Worm (Caenorhabditis elegans): ENCODE measurements around the gene tmem-17.

The tmem-17 gene

ce11 chrIII:7072452-7072851 lies 2.4 kb downstream of the tmem-17 start, which contains the start of gene lin-37:
TSS of gene lin-37 (minus strand) at chrIII:7072552.
- TF ChIP-seq ceh-28 (tag; optimal IDR thresholded peaks at IDR 0.05) = no peak
- TF ChIP-seq ceh-16 (tag; optimal IDR thresholded peaks at IDR 0.05) = no peak
- no peak for TF ChIP-seq snpc-4 (tag; optimal IDR thresholded peaks at IDR 0.05)
- no peak for TF ChIP-seq mml-1 (tag; optimal IDR thresholded peaks at IDR 0.05)
- no peak for TF ChIP-seq R02D3.7 (tag; optimal IDR thresholded peaks at IDR 0.05)
- no peak for TF ChIP-seq ztf-11 (tag; optimal IDR thresholded peaks at IDR 0.05)
- no peak for TF ChIP-seq pha-4 (tag; optimal IDR thresholded peaks at IDR 0.05)
- TF ChIP-seq fkh-2 (tag; optimal IDR thresholded peaks at IDR 0.05) = no peak
- TF ChIP-seq nhr-67 (tag; optimal IDR thresholded peaks at IDR 0.05) = no peak
- TF ChIP-seq pqm-1 (tag; optimal IDR thresholded peaks at IDR 0.05) = no peak
- TF ChIP-seq daf-12 (tag; optimal IDR thresholded peaks at IDR 0.05) = no peak
- TF ChIP-seq ZK546.5 (tag; optimal IDR thresholded peaks at IDR 0.05) = no peak
- TF ChIP-seq nhr-12 (tag; optimal IDR thresholded peaks at IDR 0.05) = no peak
- no peak for TF ChIP-seq nhr-77 (tag; optimal IDR thresholded peaks at IDR 0.05)
- TF ChIP-seq ama-1 (optimal IDR thresholded peaks at IDR 0.05) = no peak
- TF ChIP-seq hmg-11 (tag; optimal IDR thresholded peaks at IDR 0.05) = no peak
- no peak for TF ChIP-seq elt-1 (tag; optimal IDR thresholded peaks at IDR 0.05)
- TF ChIP-seq lin-15B (tag; optimal IDR thresholded peaks at IDR 0.05) = no peak

- TF ChIP-seq R02D3.7 (tag; optimal IDR thresholded peaks at IDR 0.05) (peak; percentile 16), fkh-10 (GFP tag; optimal IDR thresholded peaks at IDR 0.05) (no peak), nhr-237 (tag; optimal IDR thresholded peaks at IDR 0.05) (no peak), jun-1 (tag; optimal IDR thresholded peaks at IDR 0.05) (no peak), lin-39 (tag; optimal IDR thresholded peaks at IDR 0.05) (peak; percentile 9), nhr-28 (tag; optimal IDR thresholded peaks at IDR 0.05) (no peak), lin-15B (tag; optimal IDR thresholded peaks at IDR 0.05) (peak; percentile 62), nhr-43 (tag; optimal IDR thresholded peaks at IDR 0.05; ENCODE audit: poor library complexity, severe bottlenecking) (no peak), pha-4 (tag; optimal IDR thresholded peaks at IDR 0.05) (peak; percentile 63), nfya-1 (tag; optimal IDR thresholded peaks at IDR 0.05; ENCODE audit: insufficient read depth) (peak; percentile 53), ztf-11 (tag; optimal IDR thresholded peaks at IDR 0.05) (no peak), nhr-12 (tag; optimal IDR thresholded peaks at IDR 0.05) (no peak), zag-1 (tag; optimal IDR thresholded peaks at IDR 0.05) (no peak), nhr-23 (tag; optimal IDR thresholded peaks at IDR 0.05) (peak; percentile 34), ZK546.5 (tag; optimal IDR thresholded peaks at IDR 0.05) (no peak), elt-1 (tag; optimal IDR thresholded peaks at IDR 0.05) (no peak), elt-2 (tag; optimal IDR thresholded peaks at IDR 0.05) (peak; percentile 20), nhr-25 (tag; optimal IDR thresholded peaks at IDR 0.05) (peak; percentile 14)
Observed at ce11 chrIII:7073801-7074386, 3.8 kb downstream of the tmem-17 start, which contains the start of gene ZK418.5. TSS of gene ZK418.5 (minus strand) at chrIII:7073851.

ce11 chrIII:7076386-7076785 lies 6.3 kb downstream of the tmem-17 start, which contains the start of gene ZK418.13:
TSS of gene ZK418.13 (minus strand) at chrIII:7076486.
- TF ChIP-seq ceh-28 (tag; optimal IDR thresholded peaks at IDR 0.05) (no peak), unc-62 (GFP tag; optimal IDR thresholded peaks at IDR 0.05) (no peak), nhr-77 (tag; optimal IDR thresholded peaks at IDR 0.05) (no peak), R02D3.7 (tag; optimal IDR thresholded peaks at IDR 0.05) (no peak), aly-2 (tag; optimal IDR thresholded peaks at IDR 0.05) (no peak), lsy-12 (tag; optimal IDR thresholded peaks at IDR 0.05) (no peak), ZK546.5 (tag; optimal IDR thresholded peaks at IDR 0.05) (no peak), mml-1 (tag; optimal IDR thresholded peaks at IDR 0.05) (no peak)

- TF ChIP-seq nhr-237 (tag; optimal IDR thresholded peaks at IDR 0.05) (no peak), sea-2 (GFP tag; optimal IDR thresholded peaks at IDR 0.05) (no peak), nhr-43 (tag; optimal IDR thresholded peaks at IDR 0.05; ENCODE audit: poor library complexity, severe bottlenecking) (no peak), nhr-76 (tag; optimal IDR thresholded peaks at IDR 0.05) (no peak), pqm-1 (tag; optimal IDR thresholded peaks at IDR 0.05) (no peak), ama-1 (optimal IDR thresholded peaks at IDR 0.05) (no peak), fkh-2 (tag; optimal IDR thresholded peaks at IDR 0.05) (no peak), ztf-4 (tag; optimal IDR thresholded peaks at IDR 0.05) (no peak), lin-39 (tag; optimal IDR thresholded peaks at IDR 0.05) (no peak), pha-4 (tag; optimal IDR thresholded peaks at IDR 0.05) (no peak), zag-1 (tag; optimal IDR thresholded peaks at IDR 0.05) (no peak), nhr-11 (tag; optimal IDR thresholded peaks at IDR 0.05) (no peak), nhr-28 (tag; optimal IDR thresholded peaks at IDR 0.05) (no peak), R02D3.7 (tag; optimal IDR thresholded peaks at IDR 0.05) (no peak), mml-1 (tag; optimal IDR thresholded peaks at IDR 0.05) (no peak)
Observed at ce11 chrIII:7078737-7079136, 8.7 kb downstream of the tmem-17 start, which contains the start of gene ZK418.6. TSS of gene ZK418.6 (minus strand) at chrIII:7078837.

Data from whole organism, L3 larva.